Fruit fly (Drosophila melanogaster) S2 (cell line): Measurements from ENCODE around the gene cue.

Experiments
- CG8478 ChIP-seq: fragments of >200 bp; optimal IDR thresholded peaks from 2 replicates; lab custom pipeline; 2018
- CTCF ChIP-seq, 2 experiments: fragments of >200 bp; optimal IDR thresholded peaks; 2 replicates each; lab custom pipeline; 2018

- TF ChIP-seq CTCF (optimal IDR thresholded peaks at IDR 0.05; lab: Kevin White, UChicago) (no peak), CG8478 (lab: Kevin White, UChicago) (no peak)
These were observed 28.4 kb downstream of the cue start for dm6 chr3L:1488592-1489183.
